Fruit fly (Drosophila melanogaster): ENCODE results near the gene NijA.

The NijA gene

dm6 chr3L:10679711-10680154 lies 16.9 kb downstream of the NijA start (continued):
- TF ChIP-seq dm (GFP tag; optimal IDR thresholded peaks at IDR 0.05) (no peak), CG9727 (GFP tag; optimal IDR thresholded peaks at IDR 0.05) (peak; percentile 36), CG7357 (GFP tag; IDR thresholded peaks at IDR 0.05) (no peak), CG17359 (tag; optimal IDR thresholded peaks at IDR 0.05) (peak; percentile 21), CG4424 (GFP tag; optimal IDR thresholded peaks at IDR 0.05) (no peak), CHES-1-like (GFP tag; optimal IDR thresholded peaks at IDR 0.05) (peak; percentile 57), lmd (GFP tag; IDR thresholded peaks at IDR 0.05) (no peak), CG9932 (GFP tag; IDR thresholded peaks at IDR 0.05) (no peak), sug (tag; optimal IDR thresholded peaks at IDR 0.05) (peak; percentile 59), CG6791 (GFP tag; IDR thresholded peaks at IDR 0.05; ENCODE audit: partially characterized antibody) (no peak), Bgb (GFP tag; IDR thresholded peaks at IDR 0.05; ENCODE audit: partially characterized antibody) (no peak), gsb (GFP tag; IDR thresholded peaks at IDR 0.05) (no peak), CG3281 (GFP tag; optimal IDR thresholded peaks at IDR 0.05) (peak; percentile 53), HLH54F (GFP tag; optimal IDR thresholded peaks at IDR 0.05) (no peak), sob (GFP tag; IDR thresholded peaks at IDR 0.05) (0 out of 2 replicates have a peak, but pooled peaks have one; percentile 37), CG15269 (tag; optimal IDR thresholded peaks at IDR 0.05) (peak; percentile 40), CG17385 (GFP tag; optimal IDR thresholded peaks at IDR 0.05) (peak; percentile 61), Antp (GFP tag; optimal IDR thresholded peaks at IDR 0.05) (no peak), CG10565 (GFP tag; optimal IDR thresholded peaks at IDR 0.05) (no peak), gcm (GFP tag; optimal IDR thresholded peaks at IDR 0.05) (no peak), CG34376 (GFP tag; optimal IDR thresholded peaks at IDR 0.05) (peak; percentile 9), bowl (GFP tag; IDR thresholded peaks at IDR 0.05) (no peak), CG14860 (GFP tag; IDR thresholded peaks at IDR 0.05; ENCODE audit: partially characterized antibody) (no peak), scrt (GFP tag; optimal IDR thresholded peaks at IDR 0.05) (no peak), CG11093 (GFP tag; IDR thresholded peaks at IDR 0.05) (no peak), Rfx (GFP tag; IDR thresholded peaks at IDR 0.05) (0 out of 2 replicates have a peak, but pooled peaks have one; percentile 43), seq (GFP tag; IDR thresholded peaks at IDR 0.05) (peak; percentile 61), Bdp1 (GFP tag; optimal IDR thresholded peaks at IDR 0.05) (no peak), CG6813 (GFP tag; optimal IDR thresholded peaks at IDR 0.05) (peak; percentile 53), CG1529 (GFP tag; optimal IDR thresholded peaks at IDR 0.05) (no peak), CG11560 (tag; IDR thresholded peaks at IDR 0.05) (no peak), CG8924 (tag; optimal IDR thresholded peaks at IDR 0.05) (no peak), CG30431 (GFP tag; optimal IDR thresholded peaks at IDR 0.05) (no peak), bsh (GFP tag; optimal IDR thresholded peaks at IDR 0.05) (peak in 1 of 2 experiments; percentile 34), eyg (GFP tag; optimal IDR thresholded peaks at IDR 0.05) (no peak), tio (GFP tag; optimal IDR thresholded peaks at IDR 0.05) (no peak), CG10267 (tag; optimal IDR thresholded peaks at IDR 0.05) (no peak), slbo (GFP tag; IDR thresholded peaks at IDR 0.05) (0 out of 2 replicates have a peak, but pooled peaks have one; percentile 12), CG17361 (GFP tag; IDR thresholded peaks at IDR 0.05) (0 out of 3 replicates have a peak, but pooled peaks have one; percentile 11), HHEX (GFP tag; optimal IDR thresholded peaks at IDR 0.05) (peak; percentile 36), eve (GFP tag; optimal IDR thresholded peaks at IDR 0.05) (no peak), CG32767 (GFP tag; IDR thresholded peaks at IDR 0.05) (peak; percentile 53; the same call in 1 of the 2 replicates), CkIIα-i1 (GFP tag; IDR thresholded peaks at IDR 0.05) (no peak), CG17829 (tag; optimal IDR thresholded peaks at IDR 0.05) (no peak), Dp (GFP tag; optimal IDR thresholded peaks at IDR 0.05) (no peak), B-H1 (GFP tag; IDR thresholded peaks at IDR 0.05) (no peak), CG16813 (GFP tag; IDR thresholded peaks at IDR 0.05; ENCODE audit: partially characterized antibody) (no peak), CG2875 (GFP tag; optimal IDR thresholded peaks at IDR 0.05) (no peak), hkb (optimal IDR thresholded peaks at IDR 0.05) (no peak), hkb (GFP tag; IDR thresholded peaks at IDR 0.05) (no peak)
